Worm (Caenorhabditis elegans) whole organism, L1 larva: ENCODE data around the gene str-2.
A peak's percentile ranks its signal among the peaks of the same experiment; 100 is the strongest.

ENCODE experiments used
- C16A3.4 ChIP-seq: fragments of 150-350 bp; optimal IDR thresholded peaks from 2 replicates; lab custom pipeline; 2014; ENCODE audit warnings: missing biosample characterization, missing genetic modification characterization
- C34B4.2 ChIP-seq: sonication (generic microtip); optimal IDR thresholded peaks from 2 replicates; lab custom pipeline; 2017; ENCODE audit warnings: mild to moderate bottlenecking, missing genetic modification characterization, missing compliant biosample characterization
- F16B12.6 ChIP-seq: fragments of 150-350 bp; optimal IDR thresholded peaks from 2 replicates; lab custom pipeline; 2014; ENCODE audit warnings: missing biosample characterization, missing genetic modification characterization
- alr-1 ChIP-seq: fragments of 200-800 bp; sonication (Bioruptor generic); optimal IDR thresholded peaks from 2 replicates; lab custom pipeline; 2018; ENCODE audit warnings: borderline replicate concordance, mild to moderate bottlenecking, missing genetic modification characterization, missing compliant biosample characterization
- aly-2 ChIP-seq: fragments of 150-350 bp; optimal IDR thresholded peaks from 2 replicates; lab custom pipeline; 2014; ENCODE audit warnings: missing biosample characterization, missing genetic modification characterization
- ceh-88 ChIP-seq: fragments of 200-800 bp; sonication (Bioruptor generic); IDR thresholded peaks from 2 replicates; pipeline ENCODE4 v1.3.6; 2022; ENCODE audit warnings: missing genetic modification characterization, missing compliant biosample characterization
- dpl-1 ChIP-seq, 3 experiments: fragments of 150-350 bp in 2 of 3; sonication (generic microtip) in 1 of 3; optimal IDR thresholded peaks; 2 replicates each; lab custom pipeline; 2014 to 2017; ENCODE audit warnings: missing biosample characterization in 3 of 3, missing genetic modification characterization in 3 of 3, missing genetic modification reagents in 3 of 3
- dsc-1 ChIP-seq: sonication (generic microtip); optimal IDR thresholded peaks from 2 replicates; lab custom pipeline; 2016; ENCODE audit warnings: mild to moderate bottlenecking, missing genetic modification characterization, missing compliant biosample characterization
- efl-1 ChIP-seq, 4 experiments: fragments of 150-350 bp; optimal IDR thresholded peaks in 3 of 4; peaks in 1 of 4; 1 replicate in 1 of 4; 2 replicates in 3 of 4; lab custom pipeline; 2014; ENCODE audit warnings: missing biosample characterization in 2 of 4, missing genetic modification characterization in 2 of 4, missing genetic modification reagents in 2 of 4
- fkh-10 ChIP-seq: sonication (generic microtip); optimal IDR thresholded peaks from 2 replicates; lab custom pipeline; 2017; ENCODE audit warnings: missing biosample characterization, missing genetic modification reagents, missing genetic modification characterization
- fkh-4 ChIP-seq: sonication (generic microtip); optimal IDR thresholded peaks from 2 replicates; lab custom pipeline; 2016; ENCODE audit warnings: missing compliant biosample characterization, missing genetic modification characterization, borderline replicate concordance
- grh-1 ChIP-seq: fragments of 200-800 bp; sonication (Bioruptor generic); IDR thresholded peaks from 2 replicates; pipeline ENCODE4 v1.3.6; 2022; ENCODE audit warnings: missing genetic modification reagents, missing genetic modification characterization, missing compliant biosample characterization
- hpl-2 ChIP-seq: fragments of 150-350 bp; optimal IDR thresholded peaks from 2 replicates; lab custom pipeline; 2014; ENCODE audit warnings: missing biosample characterization, missing genetic modification reagents, missing genetic modification characterization
- isw-1 ChIP-seq: fragments of 200-800 bp; sonication (Bioruptor generic); IDR thresholded peaks from 2 replicates; pipeline ENCODE4 v1.3.6; 2022; ENCODE audit warnings: missing genetic modification characterization, missing compliant biosample characterization
- lin-13 ChIP-seq: fragments of 150-350 bp; optimal IDR thresholded peaks from 2 replicates; lab custom pipeline; 2014; ENCODE audit warnings: missing biosample characterization, missing genetic modification reagents, missing genetic modification characterization
- lin-35 ChIP-seq, 2 experiments: fragments of 150-350 bp; optimal IDR thresholded peaks; 2 replicates each; lab custom pipeline; 2014; ENCODE audit warnings: missing biosample characterization in 2 of 2, missing genetic modification characterization in 2 of 2, missing genetic modification reagents in 2 of 2
- lin-39 ChIP-seq: fragments of 150-350 bp; optimal IDR thresholded peaks from 2 replicates; lab custom pipeline; 2014; ENCODE audit warnings: missing biosample characterization, missing genetic modification reagents, missing genetic modification characterization
- lir-3 ChIP-seq: sonication (generic microtip); optimal IDR thresholded peaks from 2 replicates; lab custom pipeline; 2016; ENCODE audit warnings: mild to moderate bottlenecking, missing genetic modification characterization, moderate library complexity, missing compliant biosample characterization; ENCODE audit not compliant: poor library complexity
- lsy-2 ChIP-seq, 2 experiments: fragments of 150-350 bp; optimal IDR thresholded peaks; 2 replicates each; lab custom pipeline; 2014; ENCODE audit warnings: missing biosample characterization in 2 of 2, missing genetic modification characterization in 2 of 2
- mab-9 ChIP-seq: fragments of 200-800 bp; sonication (Bioruptor generic); IDR thresholded peaks from 2 replicates; pipeline ENCODE4 v1.3.6; 2022; ENCODE audit warnings: missing genetic modification reagents, missing genetic modification characterization, missing compliant biosample characterization
- nhr-12 ChIP-seq: sonication (generic microtip); optimal IDR thresholded peaks from 2 replicates; lab custom pipeline; 2017; ENCODE audit warnings: missing biosample characterization, missing genetic modification characterization
- nhr-71 ChIP-seq: sonication (generic microtip); optimal IDR thresholded peaks from 2 replicates; lab custom pipeline; 2016; ENCODE audit warnings: mild to moderate bottlenecking, missing genetic modification characterization, moderate library complexity, missing compliant biosample characterization
- pax-3 ChIP-seq: fragments of 200-800 bp; sonication (Bioruptor generic); optimal IDR thresholded peaks from 2 replicates; lab custom pipeline; 2018; ENCODE audit warnings: mild to moderate bottlenecking, missing genetic modification characterization, moderate library complexity, missing compliant biosample characterization
- sptf-1 ChIP-seq: fragments of 150-350 bp; optimal IDR thresholded peaks from 2 replicates; lab custom pipeline; 2014; ENCODE audit warnings: missing biosample characterization, missing genetic modification characterization
- sup-37 ChIP-seq: fragments of 200-800 bp; sonication (Bioruptor generic); optimal IDR thresholded peaks from 2 replicates; lab custom pipeline; 2018; ENCODE audit warnings: mild to moderate bottlenecking, missing genetic modification characterization, missing compliant biosample characterization
- unc-30 ChIP-seq: sonication (generic microtip); optimal IDR thresholded peaks from 2 replicates; lab custom pipeline; 2017; ENCODE audit warnings: missing biosample characterization, missing genetic modification characterization
- unc-62 ChIP-seq: fragments of 150-350 bp; optimal IDR thresholded peaks from 2 replicates; lab custom pipeline; 2014; ENCODE audit warnings: missing biosample characterization, missing genetic modification reagents, missing genetic modification characterization
- vab-15 ChIP-seq: sonication (generic microtip); optimal IDR thresholded peaks from 2 replicates; lab custom pipeline; 2017; ENCODE audit warnings: missing genotype, mild to moderate bottlenecking, missing genetic modification characterization, missing compliant biosample characterization
- xbp-1 ChIP-seq: sonication (generic microtip); optimal IDR thresholded peaks from 2 replicates; lab custom pipeline; 2016; ENCODE audit warnings: missing genetic modification characterization, missing compliant biosample characterization
- zag-1 ChIP-seq: fragments of 150-350 bp; optimal IDR thresholded peaks from 2 replicates; lab custom pipeline; 2014; ENCODE audit warnings: missing biosample characterization, missing genetic modification characterization
- zip-4 ChIP-seq: fragments of 200-800 bp; sonication (Bioruptor generic); optimal IDR thresholded peaks from 2 replicates; lab custom pipeline; 2018; ENCODE audit warnings: mild to moderate bottlenecking, missing genetic modification characterization, moderate library complexity, missing compliant biosample characterization
- ztf-11 ChIP-seq, 2 experiments: sonication (generic microtip); optimal IDR thresholded peaks; 2 replicates each; lab custom pipeline; 2016 to 2017; ENCODE audit warnings: missing genetic modification characterization in 2 of 2, missing biosample characterization in 1 of 2, missing compliant biosample characterization in 1 of 2

The str-2 gene

ce11 chrV:9803176-9803575, 20.9 kb downstream of the str-2 start, which contains the start of gene sru-39:
Gene sru-39 (plus strand): TSS chrV:9803476.
- TF ChIP-seq nhr-12 (tag; lab: Kevin White, UChicago) (no peak), efl-1 (optimal IDR thresholded peaks at IDR 0.05; lab: Kevin White, UChicago) (no peak), efl-1 (GFP tag; optimal IDR thresholded peaks at IDR 0.05 in 1 of 2; lab: Kevin White, UChicago) (peak in 1 of 2 experiments; percentile 72)
- TF ChIP-seq, all 84 proteins: peak for 1

- TF ChIP-seq lin-39 (tag; lab: Kevin White, UChicago) (no peak), vab-15 (tag; lab: Kevin White, UChicago) (no peak), isw-1 (GFP tag; lab: Robert Waterston, UW) (no peak), dsc-1 (tag; lab: Kevin White, UChicago) (no peak), lsy-2 (tag; optimal IDR thresholded peaks at IDR 0.05; lab: Kevin White, UChicago) (no peak), ceh-88 (GFP tag; lab: Robert Waterston, UW) (no peak), lin-13 (no peak), lin-35 (GFP tag; optimal IDR thresholded peaks at IDR 0.05; lab: Kevin White, UChicago) (no peak), pax-3 (tag; lab: Kevin White, UChicago) (no peak), aly-2 (tag; lab: Kevin White, UChicago) (no peak), efl-1 (optimal IDR thresholded peaks at IDR 0.05; lab: Kevin White, UChicago) (no peak), efl-1 (GFP tag; optimal IDR thresholded peaks at IDR 0.05 in 1 of 2; lab: Kevin White, UChicago) (no peak), dpl-1 (GFP tag; optimal IDR thresholded peaks at IDR 0.05; lab: Kevin White, UChicago) (no peak), C16A3.4 (no peak), zip-4 (GFP tag; lab: Kevin White, UChicago) (no peak), sup-37 (GFP tag; lab: Kevin White, UChicago) (no peak)
Observed at ce11 chrV:9801965-9802364, 22.1 kb downstream of the str-2 start, which contains the start of gene F46B6.10. Gene F46B6.10 (minus strand): TSS chrV:9802065.

- no peak for TF ChIP-seq F16B12.6 (tag; lab: Kevin White, UChicago)
- TF ChIP-seq fkh-10 = no peak
- TF ChIP-seq hpl-2 (GFP tag; lab: Kevin White, UChicago) = no peak
- TF ChIP-seq unc-62 (GFP tag; lab: Kevin White, UChicago) = no peak
- TF ChIP-seq ceh-88 (GFP tag; lab: Robert Waterston, UW) = no peak
- TF ChIP-seq unc-30 = no peak
- no peak for TF ChIP-seq sptf-1 (tag; lab: Kevin White, UChicago)
- TF ChIP-seq C16A3.4 = no peak
- TF ChIP-seq C34B4.2 (tag; lab: Kevin White, UChicago) = no peak
- TF ChIP-seq lir-3 (tag; lab: Kevin White, UChicago) = no peak
- no peak for TF ChIP-seq zag-1 (tag; lab: Kevin White, UChicago)
- TF ChIP-seq aly-2 (tag; lab: Kevin White, UChicago) = no peak
- TF ChIP-seq mab-9 (GFP tag; lab: Robert Waterston, UW) = no peak
Observed at ce11 chrV:9799076-9799475, 25.0 kb downstream of the str-2 start, which contains the start of gene F46B6.13. Gene F46B6.13 (minus strand): TSS chrV:9799176.

- TF ChIP-seq dsc-1 (tag; lab: Kevin White, UChicago) = peak; percentile 87
- TF ChIP-seq efl-1 (optimal IDR thresholded peaks at IDR 0.05; lab: Kevin White, UChicago) = no peak
- TF ChIP-seq efl-1 (GFP tag; optimal IDR thresholded peaks at IDR 0.05 in 1 of 2; lab: Kevin White, UChicago) = peak in 1 of 2 experiments; percentile 51
- TF ChIP-seq grh-1 (GFP tag; lab: Robert Waterston, UW) = no peak
- TF ChIP-seq fkh-4 (tag; lab: Kevin White, UChicago) = peak; percentile 34
- TF ChIP-seq nhr-12 (tag; lab: Kevin White, UChicago) = no peak
- no peak for TF ChIP-seq xbp-1 (tag; lab: Kevin White, UChicago)
- no peak for TF ChIP-seq ceh-88 (GFP tag; lab: Robert Waterston, UW)
Observed at ce11 chrV:9798212-9798611, 25.8 kb downstream of the str-2 start.

- no peak for TF ChIP-seq nhr-71 (tag; lab: Kevin White, UChicago)
- TF ChIP-seq ztf-11 (tag; optimal IDR thresholded peaks at IDR 0.05; lab: Kevin White, UChicago) = no peak
- no peak for TF ChIP-seq alr-1 (tag; lab: Kevin White, UChicago)
- no peak for TF ChIP-seq sptf-1 (tag; lab: Kevin White, UChicago)
- TF ChIP-seq C16A3.4 = no peak
Observed at ce11 chrV:9796562-9796961, 27.5 kb downstream of the str-2 start, which contains the start of gene F46B6.9. Gene F46B6.9 (plus strand): TSS chrV:9796862.
